Worm (Caenorhabditis elegans) whole organism, late embryonic: ENCODE data around the gene R08E5.4.

Experiments
- ama-1 ChIP-seq: fragments of 150-350 bp; optimal IDR thresholded peaks from 2 replicates; lab custom pipeline; 2014
- ceh-31 ChIP-seq: sonication (generic microtip); optimal IDR thresholded peaks from 2 replicates; lab custom pipeline; 2016; ENCODE audit warnings: missing genetic modification characterization, missing compliant biosample characterization
- ceh-9 ChIP-seq: sonication (generic microtip); optimal IDR thresholded peaks from 2 replicates; lab custom pipeline; 2016; ENCODE audit warnings: mild to moderate bottlenecking, missing genetic modification characterization, inconsistent platforms, missing compliant biosample characterization
- elt-4 ChIP-seq: sonication (generic microtip); optimal IDR thresholded peaks from 2 replicates; lab custom pipeline; 2016; ENCODE audit warnings: missing genetic modification characterization, missing compliant biosample characterization
- fkh-10 ChIP-seq: fragments of 150-350 bp; optimal IDR thresholded peaks from 2 replicates; lab custom pipeline; 2014; ENCODE audit warnings: missing biosample characterization, missing genetic modification reagents, missing genetic modification characterization
- lim-6 ChIP-seq: sonication (generic microtip); optimal IDR thresholded peaks from 2 replicates; lab custom pipeline; 2016; ENCODE audit warnings: missing genetic modification characterization, missing compliant biosample characterization
- nhr-11 ChIP-seq: fragments of 150-350 bp; optimal IDR thresholded peaks from 2 replicates; lab custom pipeline; 2014; ENCODE audit warnings: missing biosample characterization, missing genetic modification characterization
- pha-4 ChIP-seq: fragments of 150-350 bp; optimal IDR thresholded peaks from 2 replicates; lab custom pipeline; 2018; ENCODE audit warnings: missing biosample characterization, missing genetic modification reagents, missing genetic modification characterization
- pqm-1 ChIP-seq: sonication (generic microtip); optimal IDR thresholded peaks from 2 replicates; lab custom pipeline; 2016; ENCODE audit warnings: missing genetic modification characterization, missing compliant biosample characterization
- sox-2 ChIP-seq: fragments of 200-800 bp; sonication (Bioruptor generic); IDR thresholded peaks from 2 replicates; pipeline ENCODE4 v1.3.6; 2022; ENCODE audit warnings: missing genetic modification reagents, missing genetic modification characterization, missing compliant biosample characterization
- tbx-7 ChIP-seq: sonication (generic microtip); optimal IDR thresholded peaks from 2 replicates; lab custom pipeline; 2016; ENCODE audit warnings: missing genotype, missing genetic modification characterization, missing compliant biosample characterization
- ztf-16 ChIP-seq: sonication (generic microtip); optimal IDR thresholded peaks from 2 replicates; lab custom pipeline; 2017; ENCODE audit warnings: missing genetic modification characterization, missing compliant biosample characterization

DNA sequence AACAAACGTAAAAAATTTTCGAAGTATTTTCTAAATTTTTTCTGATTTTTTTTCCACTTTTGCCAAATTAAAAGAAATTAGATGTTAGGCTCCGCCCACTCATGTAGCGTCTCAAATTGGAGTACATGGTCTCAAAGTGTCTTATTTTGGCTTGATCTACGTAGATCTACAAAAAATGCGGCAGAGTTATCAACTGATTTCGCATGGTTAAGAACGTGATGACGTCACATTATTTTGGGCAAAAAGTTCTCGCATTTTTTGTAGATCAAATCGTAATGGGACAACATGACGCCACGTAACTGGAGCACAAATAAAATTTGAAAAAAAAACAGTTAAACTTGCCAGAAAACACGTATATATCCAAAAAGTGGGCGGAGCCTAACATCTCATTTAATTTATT, 6.5 kb upstream of the R08E5.4 start:
- TF ChIP-seq ztf-16 (no peak), ama-1 (lab: Kevin White, UChicago) (no peak), ceh-31 (no peak), pqm-1 (tag; lab: Kevin White, UChicago) (no peak), sox-2 (GFP tag; lab: Robert Waterston, UW) (no peak), elt-4 (tag; lab: Kevin White, UChicago) (no peak), pha-4 (tag; lab: Kevin White, UChicago) (no peak), lim-6 (tag; lab: Kevin White, UChicago) (no peak), nhr-11 (tag; lab: Kevin White, UChicago) (no peak), tbx-7 (tag; lab: Kevin White, UChicago) (no peak), ceh-9 (tag; lab: Kevin White, UChicago) (no peak), fkh-10 (no peak)
